Worm (Caenorhabditis elegans): ENCODE data around the gene clec-68.

Gene clec-68

ce11 chrIV:3973049-3973448 lies 46.8 kb downstream of the clec-68 start, which contains the start of gene clec-79:
clec-79 (plus strand) TSS chrIV:3973349.
- TF ChIP-seq ceh-13 (GFP tag; optimal IDR thresholded peaks at IDR 0.05) (no peak), hnd-1 (tag; optimal IDR thresholded peaks at IDR 0.05) (no peak), tbx-37 (GFP tag; conservative IDR thresholded peaks at IDR 0.05) (no peak), sea-1 (GFP tag; conservative IDR thresholded peaks at IDR 0.05) (no peak), tra-4 (tag; optimal IDR thresholded peaks at IDR 0.05) (no peak), flt-1 (GFP tag; IDR thresholded peaks at IDR 0.05) (no peak), ceh-36 (tag; optimal IDR thresholded peaks at IDR 0.05) (no peak), ets-7 (tag; optimal IDR thresholded peaks at IDR 0.05) (no peak), hmg-4 (GFP tag; optimal IDR thresholded peaks at IDR 0.05) (no peak)

ce11 chrIV:3977965-3978523 lies 51.8 kb downstream of the clec-68 start, which contains the start of gene srh-220:
srh-220 (minus strand) TSS chrIV:3978015.
- no peak for TF ChIP-seq scrt-1 (GFP tag; IDR thresholded peaks at IDR 0.05)
- no peak for TF ChIP-seq flt-1 (GFP tag; IDR thresholded peaks at IDR 0.05)
- no peak for TF ChIP-seq ceh-36 (tag; optimal IDR thresholded peaks at IDR 0.05)
- TF ChIP-seq ceh-13 (GFP tag; optimal IDR thresholded peaks at IDR 0.05): no peak
- TF ChIP-seq ets-7 (tag; optimal IDR thresholded peaks at IDR 0.05): no peak
- TF ChIP-seq pes-1 (GFP tag; IDR thresholded peaks at IDR 0.05): no peak
- TF ChIP-seq sea-1 (GFP tag; conservative IDR thresholded peaks at IDR 0.05): no peak
- TF ChIP-seq tbx-11 (GFP tag; IDR thresholded peaks at IDR 0.05): no peak
- TF ChIP-seq hmbx-1 (tag; optimal IDR thresholded peaks at IDR 0.05): no peak

Measured in whole organism, early embryonic.